Worm (Caenorhabditis elegans) whole organism, L4/young adult: ENCODE measurements around the gene cst-2.

ENCODE experiments used
- W03F9.2 ChIP-seq: fragments of 150-350 bp; optimal IDR thresholded peaks from 2 replicates; lab custom pipeline; 2014; ENCODE audit warnings: missing biosample characterization, missing genetic modification characterization
- dao-5 ChIP-seq: sonication (generic microtip); optimal IDR thresholded peaks from 2 replicates; lab custom pipeline; 2016; ENCODE audit warnings: missing genotype, missing genetic modification characterization, moderate library complexity, missing compliant biosample characterization
- him-1 ChIP-seq: sonication (generic microtip); optimal IDR thresholded peaks from 2 replicates; lab custom pipeline; 2016; ENCODE audit warnings: missing genotype, missing genetic modification reagents, missing genetic modification characterization, missing compliant biosample characterization

ce11 chrX:4368800-4369199, 33.0 kb upstream of the cst-2 start, which contains the start of gene R160.4:
- TF ChIP-seq dao-5 = no peak
- no peak for TF ChIP-seq him-1 (tag; lab: Kevin White, UChicago)
- no peak for TF ChIP-seq W03F9.2 (tag; lab: Kevin White, UChicago)
